Worm (Caenorhabditis elegans) whole organism, mixed stage, embryonic: ENCODE measurements around the gene C03H12.1.

Source experiments
- M03D4.4 ChIP-seq: sonication (generic microtip); optimal IDR thresholded peaks from 2 replicates; lab custom pipeline; 2017; ENCODE audit warnings: mild to moderate bottlenecking, missing genetic modification characterization, missing compliant biosample characterization
- blmp-1 ChIP-seq: fragments of 150-350 bp; optimal IDR thresholded peaks from 2 replicates; lab custom pipeline; 2014; ENCODE audit warnings: missing biosample characterization, missing genetic modification characterization
- ceh-39 ChIP-seq: fragments of 150-350 bp; optimal IDR thresholded peaks from 2 replicates; lab custom pipeline; 2014; ENCODE audit warnings: missing biosample characterization, missing genetic modification characterization
- ceh-43 ChIP-seq: fragments of 200-800 bp; sonication (Bioruptor generic); optimal IDR thresholded peaks from 2 replicates; lab custom pipeline; 2018; ENCODE audit warnings: mild to moderate bottlenecking, missing genetic modification characterization, moderate library complexity, missing compliant biosample characterization
- ceh-83 ChIP-seq: fragments of 200-800 bp; sonication (Bioruptor generic); optimal IDR thresholded peaks from 2 replicates; lab custom pipeline; 2018; ENCODE audit warnings: mild to moderate bottlenecking, missing genetic modification characterization, missing compliant biosample characterization
- cnd-1 ChIP-seq: fragments of 200-800 bp; sonication (Bioruptor generic); optimal IDR thresholded peaks from 2 replicates; lab custom pipeline; 2018; ENCODE audit warnings: mild to moderate bottlenecking, missing genetic modification characterization, missing compliant biosample characterization
- drap-1 ChIP-seq: fragments of 200-800 bp; sonication (Bioruptor generic); optimal IDR thresholded peaks from 3 replicates; lab custom pipeline; 2018; ENCODE audit warnings: mild to moderate bottlenecking, missing genetic modification characterization, missing compliant biosample characterization
- elt-1 ChIP-seq: sonication (generic microtip); optimal IDR thresholded peaks from 2 replicates; lab custom pipeline; 2017; ENCODE audit warnings: missing genetic modification characterization, mild to moderate bottlenecking, missing compliant biosample characterization, antibody characterized with exemption, moderate library complexity, borderline replicate concordance; ENCODE audit not compliant: insufficient read depth
- elt-3 ChIP-seq: fragments of 150-350 bp; optimal IDR thresholded peaks from 2 replicates; lab custom pipeline; 2014; ENCODE audit warnings: missing biosample characterization, missing genetic modification characterization
- flh-1 ChIP-seq: fragments of 200-800 bp; sonication (Bioruptor generic); optimal IDR thresholded peaks from 2 replicates; lab custom pipeline; 2018; ENCODE audit warnings: mild to moderate bottlenecking, missing genetic modification characterization, moderate library complexity, missing compliant biosample characterization
- ham-2 ChIP-seq: fragments of 200-800 bp; sonication (Bioruptor generic); optimal IDR thresholded peaks from 2 replicates; lab custom pipeline; 2018; ENCODE audit warnings: mild to moderate bottlenecking, missing genetic modification characterization, missing compliant biosample characterization
- hlh-1 ChIP-seq: fragments of 150-350 bp; optimal IDR thresholded peaks from 2 replicates; lab custom pipeline; 2014; ENCODE audit warnings: missing biosample characterization, missing genetic modification reagents, missing genetic modification characterization
- lin-13 ChIP-seq: fragments of 150-350 bp; optimal IDR thresholded peaks from 2 replicates; lab custom pipeline; 2014; ENCODE audit warnings: missing biosample characterization, missing genetic modification characterization
- lin-32 ChIP-seq: fragments of 200-800 bp; sonication (Bioruptor generic); optimal IDR thresholded peaks from 2 replicates; lab custom pipeline; 2018; ENCODE audit warnings: mild to moderate bottlenecking, missing genetic modification characterization, missing compliant biosample characterization
- lsy-2 ChIP-seq: fragments of 150-350 bp; optimal IDR thresholded peaks from 2 replicates; lab custom pipeline; 2014; ENCODE audit warnings: missing biosample characterization, missing genetic modification characterization
- mab-5 ChIP-seq: fragments of 150-350 bp; optimal IDR thresholded peaks from 2 replicates; lab custom pipeline; 2014; ENCODE audit warnings: missing biosample characterization, missing genetic modification characterization
- mep-1 ChIP-seq: fragments of 150-350 bp; optimal IDR thresholded peaks from 2 replicates; lab custom pipeline; 2017; ENCODE audit warnings: missing biosample characterization, missing genetic modification reagents, missing genetic modification characterization, inconsistent platforms
- mls-2 ChIP-seq: sonication (generic microtip); optimal IDR thresholded peaks from 2 replicates; lab custom pipeline; 2016; ENCODE audit warnings: mild to moderate bottlenecking, missing genetic modification characterization, moderate library complexity, missing compliant biosample characterization
- nhr-12 ChIP-seq: fragments of 150-350 bp; optimal IDR thresholded peaks from 2 replicates; lab custom pipeline; 2014; ENCODE audit warnings: missing biosample characterization, missing genetic modification characterization
- nhr-237 ChIP-seq: fragments of 150-350 bp; optimal IDR thresholded peaks from 2 replicates; lab custom pipeline; 2014; ENCODE audit warnings: missing biosample characterization, missing genetic modification characterization
- nhr-28 ChIP-seq: fragments of 150-350 bp; optimal IDR thresholded peaks from 2 replicates; lab custom pipeline; 2014; ENCODE audit warnings: missing biosample characterization, missing genetic modification characterization
- nhr-76 ChIP-seq: sonication (generic microtip); optimal IDR thresholded peaks from 2 replicates; lab custom pipeline; 2017; ENCODE audit warnings: missing biosample characterization, missing genetic modification characterization
- pha-4 ChIP-seq: fragments of 150-350 bp; optimal IDR thresholded peaks from 2 replicates; lab custom pipeline; 2018; ENCODE audit warnings: missing biosample characterization, missing genetic modification reagents, missing genetic modification characterization
- sem-2 ChIP-seq: fragments of 200-800 bp; sonication (Bioruptor generic); optimal IDR thresholded peaks from 2 replicates; lab custom pipeline; 2018; ENCODE audit warnings: mild to moderate bottlenecking, missing genetic modification characterization, missing compliant biosample characterization
- snpc-4 ChIP-seq: fragments of 150-350 bp; optimal IDR thresholded peaks from 2 replicates; lab custom pipeline; 2014; ENCODE audit warnings: missing biosample characterization, missing genetic modification characterization
- sptf-1 ChIP-seq: sonication (generic microtip); optimal IDR thresholded peaks from 2 replicates; lab custom pipeline; 2017; ENCODE audit warnings: mild to moderate bottlenecking, missing genetic modification characterization, moderate library complexity, missing compliant biosample characterization
- tbx-8 ChIP-seq: fragments of 200-800 bp; sonication (Bioruptor generic); optimal IDR thresholded peaks from 2 replicates; lab custom pipeline; 2018; ENCODE audit warnings: mild to moderate bottlenecking, missing genetic modification characterization, moderate library complexity, missing compliant biosample characterization
- unc-120 ChIP-seq: sonication (generic microtip); optimal IDR thresholded peaks from 2 replicates; lab custom pipeline; 2017; ENCODE audit warnings: missing genetic modification characterization, missing compliant biosample characterization; ENCODE audit not compliant: poor library complexity, severe bottlenecking
- unc-39 ChIP-seq: fragments of 150-350 bp; optimal IDR thresholded peaks from 2 replicates; lab custom pipeline; 2014; ENCODE audit warnings: missing biosample characterization, missing genetic modification characterization
- ztf-11 ChIP-seq: fragments of 150-350 bp; optimal IDR thresholded peaks from 2 replicates; lab custom pipeline; 2014; ENCODE audit warnings: missing biosample characterization, missing genetic modification characterization

The C03H12.1 gene

ce11 chrX:15689244-15689643 is at the start of gene C03H12.1:
TSS of gene C03H12.1 (plus strand) at chrX:15689449.
- TF ChIP-seq lsy-2 (tag; lab: Kevin White, UChicago) = no peak
- TF ChIP-seq M03D4.4 (tag; lab: Kevin White, UChicago) = no peak
- no peak for TF ChIP-seq ceh-83 (GFP tag; lab: Kevin White, UChicago)
- no peak for TF ChIP-seq mls-2 (tag; lab: Kevin White, UChicago)
- TF ChIP-seq nhr-76 (tag; lab: Kevin White, UChicago) = no peak
- no peak for TF ChIP-seq sptf-1
- no peak for TF ChIP-seq drap-1 (GFP tag; lab: Kevin White, UChicago)
- no peak for TF ChIP-seq snpc-4
- no peak for TF ChIP-seq mep-1
- TF ChIP-seq flh-1 (GFP tag; lab: Kevin White, UChicago) = no peak
- no peak for TF ChIP-seq ztf-11 (tag; lab: Kevin White, UChicago)
- no peak for TF ChIP-seq unc-39
- TF ChIP-seq nhr-12 = no peak
- TF ChIP-seq unc-120 = no peak
- TF ChIP-seq ceh-43 = no peak
- no peak for TF ChIP-seq nhr-237 (tag; lab: Kevin White, UChicago)

DNA sequence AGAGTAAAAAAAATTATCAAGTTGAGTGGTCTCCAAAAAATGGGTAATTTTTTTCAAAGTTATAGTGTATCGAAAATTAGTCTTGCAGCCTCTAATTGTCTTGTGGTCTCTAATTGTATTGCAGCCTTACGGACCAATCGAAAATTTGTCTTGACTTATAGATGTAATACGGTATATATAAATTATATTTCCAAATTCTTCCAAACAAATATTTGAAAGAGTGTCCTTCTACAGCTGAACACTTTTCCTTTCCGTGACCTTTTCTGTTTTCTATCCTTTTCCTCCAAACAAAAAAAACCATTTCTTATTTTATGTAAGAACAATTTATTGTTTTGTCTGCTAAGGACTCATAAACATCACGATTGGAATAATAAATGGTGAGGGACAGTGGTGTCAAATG is 48.6 kb upstream of the C03H12.1 start, which contains the start of gene K09E9.7:
Gene K09E9.7, plus strand, starts transcription at position 301 of the 400 bp plus-strand sequence.
- no peak for TF ChIP-seq mls-2 (tag; lab: Kevin White, UChicago)
- TF ChIP-seq nhr-28 = no peak
- TF ChIP-seq unc-120 = no peak
- TF ChIP-seq lin-32 (GFP tag; lab: Kevin White, UChicago) = no peak
- TF ChIP-seq ceh-43 = no peak
- TF ChIP-seq hlh-1 (tag; lab: Kevin White, UChicago) = no peak
- TF ChIP-seq mab-5 = no peak
- TF ChIP-seq ztf-11 (tag; lab: Kevin White, UChicago) = no peak
- TF ChIP-seq tbx-8 (GFP tag; lab: Kevin White, UChicago) = no peak
- TF ChIP-seq, all 35 proteins: peak for 0

DNA sequence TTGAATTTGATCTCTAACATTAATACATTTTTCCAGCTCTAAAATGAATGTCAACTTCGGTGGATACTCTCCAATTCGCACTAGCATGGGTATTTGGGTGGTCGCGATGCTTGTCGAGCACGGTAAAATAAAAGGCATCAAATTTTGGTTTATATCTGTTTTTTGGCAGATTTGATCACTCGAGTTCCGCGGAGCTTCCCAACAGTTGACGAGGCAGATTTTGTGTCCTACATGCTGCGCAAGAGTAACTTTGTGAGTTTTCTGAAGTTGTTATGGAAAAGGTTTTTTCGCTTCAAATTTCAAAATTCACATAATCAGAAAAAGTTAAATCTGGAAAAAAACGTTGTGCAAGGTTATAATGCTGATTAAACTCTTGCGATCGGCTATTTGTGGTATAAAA is 47.9 kb upstream of the C03H12.1 start:
- TF ChIP-seq mab-5 (no peak), mls-2 (tag; lab: Kevin White, UChicago) (no peak), nhr-76 (tag; lab: Kevin White, UChicago) (no peak), ztf-11 (tag; lab: Kevin White, UChicago) (no peak), sptf-1 (no peak), drap-1 (GFP tag; lab: Kevin White, UChicago) (no peak), nhr-237 (tag; lab: Kevin White, UChicago) (no peak), lin-32 (GFP tag; lab: Kevin White, UChicago) (no peak), unc-120 (no peak), pha-4 (no peak), elt-1 (tag; lab: Kevin White, UChicago) (no peak), snpc-4 (no peak), elt-3 (tag; lab: Kevin White, UChicago) (no peak), ceh-43 (no peak), nhr-28 (no peak), unc-39 (no peak), ham-2 (GFP tag; lab: Kevin White, UChicago) (no peak)

DNA sequence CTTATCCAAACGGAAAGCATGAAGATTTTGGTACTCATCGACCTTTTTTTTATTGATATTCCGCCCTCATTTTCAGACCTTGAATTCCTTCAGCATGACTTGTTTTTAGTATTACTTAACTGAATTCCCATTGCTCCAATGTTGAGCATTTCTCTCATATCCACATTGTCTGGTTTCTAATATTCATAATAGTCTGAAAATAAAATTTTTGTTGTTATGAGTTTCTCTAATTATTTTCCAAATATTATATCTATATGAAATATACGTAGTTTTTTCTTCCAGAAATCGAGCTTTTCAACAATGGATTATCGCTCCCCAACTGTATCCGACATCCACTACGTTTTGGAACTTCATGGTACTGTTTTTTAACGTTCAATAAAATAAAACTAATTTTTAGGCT is 46.6 kb upstream of the C03H12.1 start, which contains the start of gene H08J19.1:
Gene H08J19.1, plus strand, starts transcription at position 301 of the 400 bp plus-strand sequence.
- TF ChIP-seq nhr-76 (tag; lab: Kevin White, UChicago) = no peak
- TF ChIP-seq elt-1 (tag; lab: Kevin White, UChicago) = no peak
- TF ChIP-seq nhr-12 = no peak
- TF ChIP-seq unc-39 = no peak
- TF ChIP-seq ham-2 (GFP tag; lab: Kevin White, UChicago) = no peak
- TF ChIP-seq tbx-8 (GFP tag; lab: Kevin White, UChicago) = no peak
- TF ChIP-seq ceh-39 (tag; lab: Kevin White, UChicago) = no peak
- no peak for TF ChIP-seq lin-13 (tag; lab: Kevin White, UChicago)
- TF ChIP-seq mls-2 (tag; lab: Kevin White, UChicago) = no peak
- no peak for TF ChIP-seq sem-2 (GFP tag; lab: Kevin White, UChicago)
- no peak for TF ChIP-seq blmp-1 (tag; lab: Kevin White, UChicago)
- no peak for TF ChIP-seq hlh-1 (tag; lab: Kevin White, UChicago)
- TF ChIP-seq cnd-1 (tag; lab: Kevin White, UChicago) = no peak
- TF ChIP-seq elt-3 (tag; lab: Kevin White, UChicago) = no peak
- TF ChIP-seq sptf-1 = no peak
- TF ChIP-seq flh-1 (GFP tag; lab: Kevin White, UChicago) = no peak

DNA sequence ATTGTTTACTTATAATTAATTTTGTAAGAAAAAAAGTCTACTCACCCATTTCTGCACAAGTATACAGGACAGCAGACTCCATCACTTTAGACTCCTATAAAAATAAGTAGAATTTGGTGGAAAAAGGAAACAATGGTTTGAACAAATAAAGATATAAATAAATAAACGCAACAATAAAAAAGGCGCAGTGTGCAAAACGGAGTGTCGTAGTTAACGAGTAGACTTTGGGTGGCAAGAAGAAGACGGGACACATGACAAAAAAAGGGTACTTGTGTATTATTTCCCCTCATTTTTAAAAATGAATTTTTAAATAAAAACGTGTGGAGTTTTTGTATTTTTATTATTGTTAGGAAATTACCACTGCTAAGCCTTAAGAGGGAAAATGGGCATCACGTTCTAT is 42.0 kb upstream of the C03H12.1 start, which contains the start of gene F59D12.5:
Gene F59D12.5, minus strand, starts transcription at position 94 of the 400 bp plus-strand sequence.
- no peak for TF ChIP-seq hlh-1 (tag; lab: Kevin White, UChicago)
- no peak for TF ChIP-seq mab-5
- no peak for TF ChIP-seq flh-1 (GFP tag; lab: Kevin White, UChicago)
- no peak for TF ChIP-seq elt-1 (tag; lab: Kevin White, UChicago)
- TF ChIP-seq unc-39 = no peak
- no peak for TF ChIP-seq ceh-83 (GFP tag; lab: Kevin White, UChicago)
- no peak for TF ChIP-seq lin-13 (tag; lab: Kevin White, UChicago)
- TF ChIP-seq nhr-76 (tag; lab: Kevin White, UChicago) = no peak
- no peak for TF ChIP-seq ceh-39 (tag; lab: Kevin White, UChicago)
